Worm (Caenorhabditis elegans) whole organism, L1 larva: ENCODE results near the gene T21B4.3.
"Not testable (repeated sequence)": the region's sequence is repeated elsewhere in the genome, so short reads cannot be mapped to it uniquely, and the experiment has no call there.

ENCODE experiments used
- dpl-1 ChIP-seq, 3 experiments: fragments of 150-350 bp in 2 of 3; sonication (generic microtip) in 1 of 3; optimal IDR thresholded peaks; 2 replicates each; lab custom pipeline; 2014 to 2017; ENCODE audit warnings: missing biosample characterization in 3 of 3, missing genetic modification characterization in 3 of 3, missing genetic modification reagents in 3 of 3
- egl-13 ChIP-seq: sonication (generic microtip); optimal IDR thresholded peaks from 2 replicates; lab custom pipeline; 2016; ENCODE audit warnings: missing genotype, missing genetic modification reagents, missing genetic modification characterization, missing compliant biosample characterization
- elt-2 ChIP-seq: sonication (generic microtip); optimal IDR thresholded peaks from 2 replicates; lab custom pipeline; 2016; ENCODE audit warnings: missing genetic modification characterization, mild to moderate bottlenecking, inconsistent platforms, missing compliant biosample characterization, missing genetic modification reagents
- ets-5 ChIP-seq: fragments of 200-800 bp; sonication (Bioruptor generic); IDR thresholded peaks from 2 replicates; pipeline ENCODE4 v1.3.6; 2022; ENCODE audit warnings: missing genetic modification characterization, missing compliant biosample characterization
- irx-1 ChIP-seq: sonication (generic microtip); optimal IDR thresholded peaks from 2 replicates; lab custom pipeline; 2016; ENCODE audit warnings: missing genetic modification characterization, missing compliant biosample characterization
- lin-13 ChIP-seq: fragments of 150-350 bp; optimal IDR thresholded peaks from 2 replicates; lab custom pipeline; 2014; ENCODE audit warnings: missing biosample characterization, missing genetic modification reagents, missing genetic modification characterization
- pqm-1 ChIP-seq: sonication (generic microtip); optimal IDR thresholded peaks from 3 replicates; lab custom pipeline; 2017; ENCODE audit warnings: missing biosample characterization, missing genetic modification characterization
- sox-4 ChIP-seq: sonication (generic microtip); optimal IDR thresholded peaks from 2 replicates; lab custom pipeline; 2016; ENCODE audit warnings: missing genetic modification characterization, missing compliant biosample characterization
- zag-1 ChIP-seq: fragments of 150-350 bp; optimal IDR thresholded peaks from 2 replicates; lab custom pipeline; 2014; ENCODE audit warnings: missing biosample characterization, missing genetic modification characterization

DNA sequence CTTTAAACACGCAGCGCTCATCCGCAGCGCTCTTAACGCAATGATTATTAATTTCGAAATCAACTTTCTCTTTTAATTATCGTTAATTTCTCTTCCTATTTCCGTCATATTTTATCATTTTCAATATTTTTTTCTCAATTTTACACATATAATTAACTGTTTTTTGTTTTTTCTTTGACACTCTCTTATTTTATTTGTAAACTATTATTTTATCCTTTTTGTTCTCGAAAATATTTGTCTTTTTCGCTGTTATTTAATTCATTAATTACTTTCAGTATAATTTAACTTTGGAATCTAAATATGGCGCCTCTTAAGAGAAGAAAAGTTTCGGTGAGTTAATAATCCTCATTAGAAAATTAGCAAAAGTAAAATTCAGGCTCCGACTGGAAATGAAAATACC lies 39.3 kb upstream of the T21B4.3 start, which contains the start of gene F49C5.3:
- not testable (repeated sequence) for TF ChIP-seq sox-4 (tag; lab: Kevin White, UChicago); ets-5 (GFP tag; lab: Robert Waterston, UW); elt-2 (tag; lab: Kevin White, UChicago); zag-1 (tag; lab: Kevin White, UChicago); dpl-1 (GFP tag; optimal IDR thresholded peaks at IDR 0.05; lab: Kevin White, UChicago); lin-13 (GFP tag; lab: Kevin White, UChicago); pqm-1 (tag; lab: Kevin White, UChicago); irx-1; egl-13
